Fruit fly (Drosophila melanogaster) whole organism, pupa: Measurements from ENCODE around the gene Alp12.

Experiments
- CG13204 ChIP-seq: fragments of 200-800 bp; sonication (Bioruptor generic); optimal IDR thresholded peaks from 2 replicates; lab custom pipeline; 2018; ENCODE audit warnings: missing biosample characterization, mild to moderate bottlenecking, missing genetic modification characterization, moderate library complexity
- CG14655 ChIP-seq: fragments of 200-800 bp; sonication (Bioruptor generic); optimal IDR thresholded peaks from 3 replicates; lab custom pipeline; 2017; ENCODE audit warnings: mild to moderate bottlenecking, missing biosample characterization, missing genetic modification reagents, missing genetic modification characterization
- CG17806 ChIP-seq: fragments of 200-800 bp; sonication (Bioruptor generic); optimal IDR thresholded peaks from 2 replicates; lab custom pipeline; 2018; ENCODE audit warnings: missing biosample characterization, mild to moderate bottlenecking, missing genetic modification characterization, moderate library complexity
- CG32121 ChIP-seq: fragments of 200-800 bp; sonication (Bioruptor generic); IDR thresholded peaks from 2 replicates; pipeline ENCODE4 v1.3.6; 2022; ENCODE audit warnings: missing biosample characterization, missing genetic modification characterization
- CG34367 ChIP-seq: fragments of 200-800 bp; sonication (Bioruptor generic); optimal IDR thresholded peaks from 2 replicates; lab custom pipeline; 2018; ENCODE audit warnings: missing biosample characterization, mild to moderate bottlenecking, missing genetic modification characterization
- CG8159 ChIP-seq: fragments of 200-800 bp; sonication (Bioruptor generic); optimal IDR thresholded peaks from 3 replicates; lab custom pipeline; 2018; ENCODE audit warnings: missing biosample characterization, mild to moderate bottlenecking, missing genetic modification characterization, moderate library complexity
- D1 ChIP-seq: fragments of 200-800 bp; sonication (Bioruptor generic); optimal IDR thresholded peaks from 2 replicates; lab custom pipeline; 2018; ENCODE audit warnings: missing biosample characterization, mild to moderate bottlenecking, missing genetic modification characterization, moderate library complexity
- EcR ChIP-seq: fragments of 200-800 bp; sonication (Bioruptor generic); optimal IDR thresholded peaks from 3 replicates; lab custom pipeline; 2019; ENCODE audit warnings: missing biosample characterization, missing genetic modification characterization, mild to moderate bottlenecking, moderate library complexity, missing genetic modification reagents
- Pif1B ChIP-seq: fragments of 200-800 bp; sonication (Bioruptor generic); optimal IDR thresholded peaks from 3 replicates; lab custom pipeline; 2016; ENCODE audit warnings: missing biosample characterization, missing genetic modification characterization
- gl ChIP-seq: fragments of 200-800 bp; sonication (Bioruptor generic); optimal IDR thresholded peaks from 2 replicates; lab custom pipeline; 2018; ENCODE audit warnings: missing biosample characterization, mild to moderate bottlenecking, missing genetic modification characterization
- rn ChIP-seq: fragments of 200-800 bp; sonication (Bioruptor generic); IDR thresholded peaks from 2 replicates; pipeline ENCODE4 v1.3.6; 2022; ENCODE audit warnings: missing biosample characterization, missing genetic modification characterization

dm6 chr2L:19421573-19421972, 2.3 kb upstream of the Alp12 start:
- TF ChIP-seq D1 (tag; lab: Kevin White, UChicago) (no peak), rn (no peak), CG14655 (GFP tag; lab: Kevin White, UChicago) (no peak), gl (no peak), CG34367 (tag; lab: Kevin White, UChicago) (no peak), CG13204 (GFP tag; lab: Kevin White, UChicago) (no peak), CG32121 (GFP tag; lab: Robert Waterston, UW) (no peak), CG17806 (tag; lab: Kevin White, UChicago) (no peak), EcR (GFP tag; lab: Kevin White, UChicago) (no peak), Pif1B (GFP tag; lab: Kevin White, UChicago) (no peak), CG8159 (tag; lab: Kevin White, UChicago) (no peak)
